Fruit fly (Drosophila melanogaster) whole organism, embryonic: ENCODE measurements around the gene CG43255.

Experiments used
- Bteb2 ChIP-seq: fragments of 200-800 bp; sonication (Bioruptor generic); optimal IDR thresholded peaks from 2 replicates; lab custom pipeline; 2016; ENCODE audit warnings: missing biosample characterization, missing genetic modification characterization
- CG11695 ChIP-seq: fragments of 200-800 bp; sonication (Bioruptor generic); IDR thresholded peaks from 3 replicates; pipeline ENCODE4 v1.3.6; 2022; ENCODE audit warnings: missing biosample characterization, missing genetic modification characterization
- CG12071 ChIP-seq: fragments of 200-800 bp; sonication (Bioruptor generic); optimal IDR thresholded peaks from 3 replicates; lab custom pipeline; 2018; ENCODE audit warnings: missing biosample characterization, mild to moderate bottlenecking, missing genetic modification characterization
- CG12659 ChIP-seq: fragments of 200-800 bp; sonication (Bioruptor generic); optimal IDR thresholded peaks from 3 replicates; lab custom pipeline; 2017; ENCODE audit warnings: mild to moderate bottlenecking, missing biosample characterization, missing genetic modification reagents, missing genetic modification characterization
- CG12769 ChIP-seq: fragments of 200-800 bp; sonication (Bioruptor generic); optimal IDR thresholded peaks from 2 replicates; lab custom pipeline; 2019; ENCODE audit warnings: missing biosample characterization, mild to moderate bottlenecking, missing genetic modification characterization, moderate library complexity
- CG13424 ChIP-seq: fragments of 200-800 bp; sonication (Bioruptor generic); optimal IDR thresholded peaks from 2 replicates; lab custom pipeline; 2019; ENCODE audit warnings: missing biosample characterization, mild to moderate bottlenecking, missing genetic modification characterization, moderate library complexity
- CG14667 ChIP-seq: fragments of 200-800 bp; sonication (Bioruptor generic); IDR thresholded peaks from 2 replicates; pipeline ENCODE4 v1.3.6; 2022; ENCODE audit warnings: missing biosample characterization, missing genetic modification characterization
- CG1602 ChIP-seq: fragments of 200-800 bp; sonication (Bioruptor generic); optimal IDR thresholded peaks from 3 replicates; lab custom pipeline; 2016; ENCODE audit warnings: missing biosample characterization, missing genetic modification characterization
- CG16863 ChIP-seq: fragments of 200-800 bp; sonication (Bioruptor generic); optimal IDR thresholded peaks from 3 replicates; lab custom pipeline; 2016; ENCODE audit warnings: missing biosample characterization, missing genetic modification characterization
- CG17328 ChIP-seq: fragments of 200-800 bp; sonication (Bioruptor generic); IDR thresholded peaks from 2 replicates; pipeline ENCODE4 v1.3.6; 2022; ENCODE audit warnings: missing biosample characterization, missing genetic modification characterization
- CG18476 ChIP-seq: fragments of 200-800 bp; sonication (Bioruptor generic); optimal IDR thresholded peaks from 2 replicates; lab custom pipeline; 2016; ENCODE audit warnings: missing biosample characterization, mild to moderate bottlenecking, missing genetic modification characterization
- CG18764 ChIP-seq: fragments of 200-800 bp; sonication (Bioruptor generic); optimal IDR thresholded peaks from 3 replicates; lab custom pipeline; 2016; ENCODE audit warnings: missing biosample characterization, missing genetic modification characterization
- CG30403 ChIP-seq: fragments of 200-800 bp; sonication (Bioruptor generic); optimal IDR thresholded peaks from 3 replicates; lab custom pipeline; 2016; ENCODE audit warnings: missing biosample characterization, missing genetic modification characterization
- CG3726 ChIP-seq: fragments of 200-800 bp; sonication (Bioruptor generic); IDR thresholded peaks from 3 replicates; pipeline ENCODE4, ENCODE4 v1.3.6; 2022; ENCODE audit warnings: missing biosample characterization, missing genetic modification characterization
- CG3838 ChIP-seq: fragments of 200-800 bp; sonication (Bioruptor generic); optimal IDR thresholded peaks from 3 replicates; lab custom pipeline; 2016; ENCODE audit warnings: missing biosample characterization, missing genetic modification characterization
- CG4360 ChIP-seq: fragments of 200-800 bp; sonication (Bioruptor generic); IDR thresholded peaks from 2 replicates; pipeline ENCODE4 v1.3.6; 2022; ENCODE audit warnings: missing biosample characterization, missing genetic modification characterization
- CG4730 ChIP-seq: fragments of 200-800 bp; sonication (Bioruptor generic); IDR thresholded peaks from 2 replicates; pipeline ENCODE4 v1.3.6; 2022; ENCODE audit warnings: missing biosample characterization, missing genetic modification characterization
- CG6175 ChIP-seq: fragments of 200-800 bp; sonication (Bioruptor generic); IDR thresholded peaks from 3 replicates; pipeline ENCODE4 v1.3.6; 2022; ENCODE audit warnings: missing biosample characterization, missing genetic modification characterization
- CG6689 ChIP-seq: fragments of 200-800 bp; sonication (Bioruptor generic); IDR thresholded peaks from 2 replicates; pipeline ENCODE4 v1.3.6; 2022; ENCODE audit warnings: missing biosample characterization, missing genetic modification characterization
- CG7357 ChIP-seq: fragments of 200-800 bp; sonication (Bioruptor generic); IDR thresholded peaks from 3 replicates; pipeline ENCODE4 v1.3.6; 2022; ENCODE audit warnings: missing biosample characterization, missing genetic modification characterization
- CG7745 ChIP-seq: fragments of 200-800 bp; sonication (Bioruptor generic); optimal IDR thresholded peaks from 2 replicates; lab custom pipeline; 2018; ENCODE audit warnings: missing biosample characterization, mild to moderate bottlenecking, missing genetic modification characterization, moderate library complexity
- CG8765 ChIP-seq: fragments of 200-800 bp; sonication (Bioruptor generic); IDR thresholded peaks from 2 replicates; pipeline ENCODE4 v1.3.6; 2022; ENCODE audit warnings: missing biosample characterization, missing genetic modification characterization
- Dad ChIP-seq: fragments of 200-800 bp; sonication (Bioruptor generic); optimal IDR thresholded peaks from 3 replicates; lab custom pipeline; 2016; ENCODE audit warnings: missing biosample characterization, missing genetic modification characterization
- Ets65A ChIP-seq: fragments of 200-800 bp; sonication (Bioruptor generic); peaks from one replicate; lab custom pipeline; 2016; ENCODE audit warnings: missing biosample characterization, missing genetic modification characterization
- Ets97D ChIP-seq: fragments of 200-800 bp; sonication (Bioruptor generic); optimal IDR thresholded peaks from 3 replicates; lab custom pipeline; 2016; ENCODE audit warnings: missing biosample characterization, missing genetic modification characterization
- Fer1 ChIP-seq: fragments of 200-800 bp; sonication (Bioruptor generic); optimal IDR thresholded peaks from 2 replicates; lab custom pipeline; 2017; ENCODE audit warnings: missing biosample characterization, mild to moderate bottlenecking, missing genetic modification characterization
- Hr3 ChIP-seq: fragments of 200-800 bp; sonication (Bioruptor generic); optimal IDR thresholded peaks from 3 replicates; lab custom pipeline; 2016; ENCODE audit warnings: missing biosample characterization, missing genetic modification characterization
- Hsf ChIP-seq: fragments of 200-800 bp; sonication (Bioruptor generic); optimal IDR thresholded peaks from 3 replicates; lab custom pipeline; 2016; ENCODE audit warnings: missing biosample characterization, missing genetic modification characterization
- Lim3 ChIP-seq: fragments of 200-800 bp; sonication (Bioruptor generic); IDR thresholded peaks from 2 replicates; pipeline ENCODE4 v1.3.6; 2022; ENCODE audit warnings: missing biosample characterization, missing genetic modification characterization
- Mad ChIP-seq: fragments of 200-800 bp; sonication (Bioruptor generic); optimal IDR thresholded peaks from 2 replicates; lab custom pipeline; 2016; ENCODE audit warnings: missing biosample characterization, missing genetic modification characterization
- PHDP ChIP-seq: fragments of 200-800 bp; sonication (Bioruptor generic); optimal IDR thresholded peaks from 3 replicates; lab custom pipeline; 2018; ENCODE audit warnings: missing biosample characterization, mild to moderate bottlenecking, missing genetic modification characterization, moderate library complexity
- Ravus ChIP-seq: fragments of 200-800 bp; sonication (Bioruptor generic); IDR thresholded peaks from 2 replicates; pipeline ENCODE4 v1.3.6; 2022; ENCODE audit warnings: missing biosample characterization, missing genetic modification characterization
- abd-A ChIP-seq: fragments of 200-800 bp; sonication (Bioruptor generic); optimal IDR thresholded peaks from 3 replicates; lab custom pipeline; 2019; ENCODE audit warnings: missing biosample characterization, mild to moderate bottlenecking, missing genetic modification characterization, moderate library complexity
- al ChIP-seq: fragments of 200-800 bp; sonication (Bioruptor generic); IDR thresholded peaks from 2 replicates; pipeline ENCODE4 v1.3.6; 2022; ENCODE audit warnings: missing biosample characterization, missing genetic modification characterization
- ash1 ChIP-seq: fragments of 200-800 bp; sonication (Bioruptor generic); optimal IDR thresholded peaks from 2 replicates; lab custom pipeline; 2018; ENCODE audit warnings: missing biosample characterization, mild to moderate bottlenecking, missing genetic modification characterization
- bcd ChIP-seq: fragments of 200-800 bp; sonication (Bioruptor generic); optimal IDR thresholded peaks from 2 replicates; lab custom pipeline; 2017; ENCODE audit warnings: missing biosample characterization, mild to moderate bottlenecking, missing genetic modification characterization
- cg ChIP-seq: fragments of 200-800 bp; sonication (Bioruptor generic); optimal IDR thresholded peaks from 3 replicates; lab custom pipeline; 2019; ENCODE audit warnings: missing biosample characterization, mild to moderate bottlenecking, missing genetic modification characterization, moderate library complexity
- crc ChIP-seq: fragments of 200-800 bp; sonication (Bioruptor generic); optimal IDR thresholded peaks from 2 replicates; lab custom pipeline; 2016; ENCODE audit warnings: missing biosample characterization, missing genetic modification characterization
- dysf ChIP-seq: fragments of 200-800 bp; sonication (Bioruptor generic); IDR thresholded peaks from 3 replicates; pipeline ENCODE4 v1.3.6; 2022; ENCODE audit warnings: missing biosample characterization, missing genetic modification characterization
- fd96Cb ChIP-seq: fragments of 200-800 bp; sonication (Bioruptor generic); optimal IDR thresholded peaks from 2 replicates; lab custom pipeline; 2018; ENCODE audit warnings: missing biosample characterization, mild to moderate bottlenecking, missing genetic modification characterization, moderate library complexity
- gro ChIP-seq: fragments of 200-800 bp; sonication (Bioruptor generic); optimal IDR thresholded peaks from 2 replicates; lab custom pipeline; 2016; ENCODE audit warnings: missing biosample characterization, missing genetic modification characterization
- hbn ChIP-seq: fragments of 200-800 bp; sonication (Bioruptor generic); IDR thresholded peaks from 2 replicates; pipeline ENCODE4 v1.3.6; 2022; ENCODE audit warnings: missing biosample characterization, missing genetic modification characterization; ENCODE audit not compliant: partially characterized antibody
- lola ChIP-seq, 3 experiments: fragments of >200 bp in 2 of 3; fragments of 200-800 bp in 1 of 3; sonication (Bioruptor generic) in 1 of 3; optimal IDR thresholded peaks; 2 replicates each; lab custom pipeline; 2017 to 2019; ENCODE audit warnings: missing biosample characterization in 3 of 3, missing genetic modification characterization in 3 of 3, mild to moderate bottlenecking in 1 of 3, moderate library complexity in 1 of 3
- luna ChIP-seq: fragments of 200-800 bp; sonication (Bioruptor generic); optimal IDR thresholded peaks from 2 replicates; lab custom pipeline; 2016; ENCODE audit warnings: missing biosample characterization, missing genetic modification characterization
- nerfin-1 ChIP-seq: fragments of 200-800 bp; sonication (Bioruptor generic); optimal IDR thresholded peaks from 3 replicates; lab custom pipeline; 2019; ENCODE audit warnings: missing biosample characterization, mild to moderate bottlenecking, missing genetic modification characterization, moderate library complexity
- nom ChIP-seq: fragments of 200-800 bp; sonication (Bioruptor generic); optimal IDR thresholded peaks from 2 replicates; lab custom pipeline; 2017; ENCODE audit warnings: missing biosample characterization, missing genetic modification characterization, mild to moderate bottlenecking, moderate library complexity, missing genetic modification reagents
- pb ChIP-seq: fragments of 200-800 bp; sonication (Bioruptor generic); optimal IDR thresholded peaks from 3 replicates; lab custom pipeline; 2016; ENCODE audit warnings: missing biosample characterization, missing genetic modification characterization
- pnt ChIP-seq: fragments of 200-800 bp; sonication (Bioruptor generic); optimal IDR thresholded peaks from 3 replicates; lab custom pipeline; 2016; ENCODE audit warnings: missing biosample characterization, missing genetic modification characterization
- rib ChIP-seq: fragments of 200-800 bp; sonication (Bioruptor generic); IDR thresholded peaks from 2 replicates; pipeline ENCODE4 v1.3.6; 2022; ENCODE audit warnings: missing biosample characterization, missing genetic modification characterization
- sqz ChIP-seq: fragments of 200-800 bp; sonication (Bioruptor generic); optimal IDR thresholded peaks from 3 replicates; lab custom pipeline; 2018; ENCODE audit warnings: missing biosample characterization, mild to moderate bottlenecking, missing genetic modification characterization
- tna ChIP-seq: fragments of 200-800 bp; sonication (Bioruptor generic); IDR thresholded peaks from 2 replicates; pipeline ENCODE4 v1.3.6; 2022; ENCODE audit warnings: missing biosample characterization, missing genetic modification characterization; ENCODE audit not compliant: partially characterized antibody
- twi ChIP-seq: fragments of 200-800 bp; optimal IDR thresholded peaks from 2 replicates; lab custom pipeline; 2019; ENCODE audit warnings: missing biosample characterization, mild to moderate bottlenecking, missing genetic modification characterization, moderate library complexity
- unpg ChIP-seq: fragments of 200-800 bp; sonication (Bioruptor generic); optimal IDR thresholded peaks from 3 replicates; lab custom pipeline; 2018; ENCODE audit warnings: missing biosample characterization, mild to moderate bottlenecking, missing genetic modification characterization, moderate library complexity

Gene CG43255

DNA sequence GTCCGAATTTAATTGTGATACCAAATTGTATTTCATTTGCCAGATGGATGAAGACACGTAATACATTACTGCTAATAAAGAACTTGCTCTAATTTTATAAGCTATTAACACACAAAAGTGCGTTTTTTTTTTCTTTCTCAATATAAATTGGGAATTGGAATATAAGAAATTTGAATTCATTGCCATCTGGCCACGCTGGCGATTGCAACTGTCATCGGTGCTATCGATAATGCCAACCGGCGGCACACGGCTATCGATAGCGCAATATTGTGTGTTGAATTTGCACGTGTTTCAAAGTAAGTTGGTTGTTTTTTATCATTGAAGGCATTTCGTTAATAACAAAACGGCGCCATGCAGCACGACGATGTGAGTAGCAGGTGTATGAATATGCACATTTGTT, 22.3 kb upstream of the CG43255 start, which contains the start of gene Rbm13 (continued):
- TF ChIP-seq CG3838 (no peak), CG16863 (GFP tag; lab: Kevin White, UChicago) (no peak), dysf (GFP tag; lab: Robert Waterston, UW) (no peak), gro (GFP tag; lab: Kevin White, UChicago) (no peak), CG12769 (tag; lab: Kevin White, UChicago) (no peak), crc (GFP tag; lab: Kevin White, UChicago) (no peak), pb (GFP tag; lab: Kevin White, UChicago) (no peak), CG12071 (GFP tag; lab: Kevin White, UChicago) (no peak), CG18476 (GFP tag; lab: Kevin White, UChicago) (no peak), CG18764 (no peak), tna (GFP tag; lab: Robert Waterston, UW) (no peak; the same call in 1 of the 2 replicates), CG30403 (GFP tag; lab: Kevin White, UChicago) (no peak), Bteb2 (GFP tag; lab: Kevin White, UChicago) (no peak), Dad (GFP tag; lab: Kevin White, UChicago) (no peak), al (GFP tag; lab: Robert Waterston, UW) (no peak), Ets65A (GFP tag; lab: Kevin White, UChicago) (no peak), pnt (no peak), CG6689 (GFP tag; lab: Robert Waterston, UW) (no peak), CG6175 (GFP tag; lab: Robert Waterston, UW) (no peak), Hsf (GFP tag; lab: Kevin White, UChicago) (no peak), CG14667 (GFP tag; lab: Robert Waterston, UW) (no peak), Mad (GFP tag; lab: Kevin White, UChicago) (no peak), twi (no peak), CG13424 (tag; lab: Kevin White, UChicago) (no peak), ash1 (GFP tag; lab: Kevin White, UChicago) (no peak), nom (GFP tag; lab: Kevin White, UChicago) (no peak), CG4360 (GFP tag; lab: Robert Waterston, UW) (no peak), bcd (no peak), unpg (GFP tag; lab: Kevin White, UChicago) (no peak), rib (GFP tag; lab: Robert Waterston, UW) (no peak), Hr3 (GFP tag; lab: Kevin White, UChicago) (no peak), cg (GFP tag; lab: Kevin White, UChicago) (no peak), CG11695 (GFP tag; lab: Robert Waterston, UW) (no peak), CG8765 (GFP tag; lab: Robert Waterston, UW) (no peak), CG3726 (GFP tag; lab: Robert Waterston, UW) (no peak), CG7357 (GFP tag; lab: Robert Waterston, UW) (no peak), lola (GFP tag; optimal IDR thresholded peaks at IDR 0.05; lab: Kevin White, UChicago) (no peak), Fer1 (GFP tag; lab: Kevin White, UChicago) (no peak), CG17328 (GFP tag; lab: Robert Waterston, UW) (no peak), sqz (GFP tag; lab: Kevin White, UChicago) (no peak), Lim3 (GFP tag; lab: Robert Waterston, UW) (no peak), CG7745 (tag; lab: Kevin White, UChicago) (no peak), Ravus (GFP tag; lab: Robert Waterston, UW) (no peak), CG1602 (GFP tag; lab: Kevin White, UChicago) (no peak), PHDP (tag; lab: Kevin White, UChicago) (no peak), CG4730 (GFP tag; lab: Robert Waterston, UW) (no peak), abd-A (no peak), Ets97D (GFP tag; lab: Kevin White, UChicago) (peak; percentile 7), nerfin-1 (tag; lab: Kevin White, UChicago) (no peak), fd96Cb (tag; lab: Kevin White, UChicago) (no peak), hbn (GFP tag; lab: Robert Waterston, UW) (peak; percentile 52; the same call in 1 of the 2 replicates), luna (GFP tag; lab: Kevin White, UChicago) (no peak), CG12659 (GFP tag; lab: Kevin White, UChicago) (no peak)
